Fruit fly (Drosophila melanogaster) whole organism, embryonic: ENCODE data around the gene dre4.
A peak's percentile ranks its signal among the peaks of the same experiment; 100 is the strongest.

Experiments
- Aef1 ChIP-seq: fragments of 200-800 bp; sonication (Bioruptor generic); IDR thresholded peaks from 3 replicates; pipeline ENCODE4 v1.3.6; 2022; ENCODE audit warnings: missing biosample characterization, missing genetic modification characterization
- Asciz ChIP-seq: fragments of 200-800 bp; sonication (Bioruptor generic); optimal IDR thresholded peaks from 2 replicates; lab custom pipeline; 2017; ENCODE audit warnings: missing biosample characterization, mild to moderate bottlenecking, missing genetic modification characterization, missing genetic modification reagents
- CG10431 ChIP-seq: fragments of 200-800 bp; sonication (Bioruptor generic); optimal IDR thresholded peaks from 3 replicates; lab custom pipeline; 2018; ENCODE audit warnings: missing biosample characterization, mild to moderate bottlenecking, missing genetic modification characterization
- CG14014 ChIP-seq: fragments of 200-800 bp; sonication (Bioruptor generic); IDR thresholded peaks from 2 replicates; pipeline ENCODE4 v1.3.6; 2022; ENCODE audit warnings: missing biosample characterization, missing genetic modification characterization
- CG17328 ChIP-seq: fragments of 200-800 bp; sonication (Bioruptor generic); IDR thresholded peaks from 2 replicates; pipeline ENCODE4 v1.3.6; 2022; ENCODE audit warnings: missing biosample characterization, missing genetic modification characterization
- CG17912 ChIP-seq: fragments of 200-800 bp; sonication (Bioruptor generic); optimal IDR thresholded peaks from 2 replicates; lab custom pipeline; 2018; ENCODE audit warnings: missing biosample characterization, mild to moderate bottlenecking, missing genetic modification characterization
- CG1792 ChIP-seq: fragments of 200-800 bp; sonication (Bioruptor generic); optimal IDR thresholded peaks from 2 replicates; lab custom pipeline; 2016; ENCODE audit warnings: missing biosample characterization, missing genetic modification characterization
- CG18011 ChIP-seq: fragments of 200-800 bp; sonication (Bioruptor generic); optimal IDR thresholded peaks from 2 replicates; lab custom pipeline; 2017; ENCODE audit warnings: missing biosample characterization, missing genetic modification characterization, mild to moderate bottlenecking, moderate library complexity, missing genotype
- CG18476 ChIP-seq: fragments of 200-800 bp; sonication (Bioruptor generic); optimal IDR thresholded peaks from 2 replicates; lab custom pipeline; 2016; ENCODE audit warnings: missing biosample characterization, mild to moderate bottlenecking, missing genetic modification characterization
- CG30431 ChIP-seq: fragments of 200-800 bp; sonication (Bioruptor generic); optimal IDR thresholded peaks from 2 replicates; lab custom pipeline; 2017; ENCODE audit warnings: missing biosample characterization, missing genetic modification characterization
- CG3163 ChIP-seq: fragments of 200-800 bp; sonication (Bioruptor generic); optimal IDR thresholded peaks from 3 replicates; lab custom pipeline; 2016; ENCODE audit warnings: missing biosample characterization, missing genetic modification characterization
- CG33213 ChIP-seq: fragments of 200-800 bp; sonication (Bioruptor generic); optimal IDR thresholded peaks from 3 replicates; lab custom pipeline; 2016; ENCODE audit warnings: missing biosample characterization, missing genetic modification characterization
- CG34224 ChIP-seq: fragments of 200-800 bp; sonication (Bioruptor generic); IDR thresholded peaks from 3 replicates; pipeline ENCODE4 v1.3.6; 2022; ENCODE audit warnings: missing biosample characterization, missing genetic modification characterization; ENCODE audit not compliant: partially characterized antibody
- CG4404 ChIP-seq: fragments of 200-800 bp; sonication (Bioruptor generic); IDR thresholded peaks from 2 replicates; pipeline ENCODE4 v1.3.6; 2022; ENCODE audit warnings: missing biosample characterization, missing genetic modification characterization
- CG6854 ChIP-seq: fragments of 200-800 bp; sonication (Bioruptor generic); optimal IDR thresholded peaks from 3 replicates; lab custom pipeline; 2017; ENCODE audit warnings: missing biosample characterization, mild to moderate bottlenecking, missing genetic modification characterization
- CG7786 ChIP-seq: fragments of 200-800 bp; sonication (Bioruptor generic); optimal IDR thresholded peaks from 2 replicates; lab custom pipeline; 2016; ENCODE audit warnings: missing biosample characterization, missing genetic modification characterization
- CG8290 ChIP-seq, 3 experiments: fragments of 200-800 bp; sonication (Bioruptor generic); optimal IDR thresholded peaks; 2 replicates each; lab custom pipeline; 2016 to 2019; ENCODE audit warnings: missing biosample characterization in 3 of 3, missing genetic modification characterization in 3 of 3, mild to moderate bottlenecking in 2 of 3, moderate library complexity in 1 of 3
- CrebB ChIP-seq: fragments of 200-800 bp; sonication (Bioruptor generic); optimal IDR thresholded peaks from 3 replicates; lab custom pipeline; 2018; ENCODE audit warnings: missing biosample characterization, mild to moderate bottlenecking, missing genetic modification characterization
- E2f1 ChIP-seq: fragments of 200-800 bp; sonication (Bioruptor generic); IDR thresholded peaks from 2 replicates; pipeline ENCODE4 v1.3.6; 2022; ENCODE audit warnings: missing biosample characterization, missing genetic modification characterization
- Ets97D ChIP-seq: fragments of 200-800 bp; sonication (Bioruptor generic); optimal IDR thresholded peaks from 3 replicates; lab custom pipeline; 2016; ENCODE audit warnings: missing biosample characterization, missing genetic modification characterization
- HLH4C ChIP-seq: fragments of 200-800 bp; sonication (Bioruptor generic); IDR thresholded peaks from 3 replicates; pipeline ENCODE4 v1.3.6; 2022; ENCODE audit warnings: missing biosample characterization, missing genetic modification characterization; ENCODE audit not compliant: partially characterized antibody
- MBD-R2 ChIP-seq: fragments of 200-800 bp; sonication (Bioruptor generic); IDR thresholded peaks from 2 replicates; pipeline ENCODE4 v1.3.6; 2022; ENCODE audit warnings: missing biosample characterization, missing genetic modification characterization
- Med ChIP-seq: fragments of 200-800 bp; sonication (Bioruptor generic); peaks from one replicate; lab custom pipeline; 2016; ENCODE audit warnings: missing biosample characterization, missing genetic modification characterization, mild to moderate bottlenecking, inconsistent platforms, moderate library complexity
- Mrtf ChIP-seq: fragments of 200-800 bp; sonication (Bioruptor generic); IDR thresholded peaks from 3 replicates; pipeline ENCODE4 v1.3.6; 2022; ENCODE audit warnings: missing biosample characterization, missing genetic modification characterization
- NFAT ChIP-seq: fragments of 200-800 bp; sonication (Bioruptor generic); IDR thresholded peaks from 2 replicates; pipeline ENCODE4 v1.3.6; 2022; ENCODE audit warnings: missing biosample characterization, missing genetic modification characterization
- Nf-YA ChIP-seq: fragments of 200-800 bp; sonication (Bioruptor generic); IDR thresholded peaks from 2 replicates; pipeline ENCODE4 v1.3.6; 2022; ENCODE audit warnings: missing biosample characterization, missing genetic modification characterization
- Sox102F ChIP-seq: fragments of 200-800 bp; sonication (Bioruptor generic); optimal IDR thresholded peaks from 2 replicates; lab custom pipeline; 2018; ENCODE audit warnings: missing biosample characterization, mild to moderate bottlenecking, missing genetic modification characterization, moderate library complexity
- Spps ChIP-seq: fragments of 200-800 bp; sonication (Bioruptor generic); optimal IDR thresholded peaks from 2 replicates; lab custom pipeline; 2018; ENCODE audit warnings: missing biosample characterization, mild to moderate bottlenecking, missing genetic modification characterization
- bab2 ChIP-seq: fragments of 200-800 bp; sonication (Bioruptor generic); optimal IDR thresholded peaks from 2 replicates; lab custom pipeline; 2016; ENCODE audit warnings: missing biosample characterization, missing genetic modification characterization
- bsh ChIP-seq, 2 experiments: fragments of 200-800 bp; sonication (Bioruptor generic); optimal IDR thresholded peaks; 2 replicates each; lab custom pipeline; 2017 to 2018; ENCODE audit warnings: mild to moderate bottlenecking in 2 of 2, missing biosample characterization in 2 of 2, missing genetic modification characterization in 2 of 2, moderate library complexity in 1 of 2
- btn ChIP-seq: fragments of 200-800 bp; sonication (Bioruptor generic); optimal IDR thresholded peaks from 2 replicates; lab custom pipeline; 2016; ENCODE audit warnings: missing biosample characterization, missing genetic modification characterization
- chn ChIP-seq: fragments of 200-800 bp; sonication (Bioruptor generic); optimal IDR thresholded peaks from 2 replicates; lab custom pipeline; 2016; ENCODE audit warnings: missing biosample characterization, missing genetic modification characterization
- disco-r ChIP-seq: fragments of 200-800 bp; sonication (Bioruptor generic); optimal IDR thresholded peaks from 2 replicates; lab custom pipeline; 2016; ENCODE audit warnings: missing biosample characterization, missing genetic modification characterization
- dysf ChIP-seq: fragments of 200-800 bp; sonication (Bioruptor generic); IDR thresholded peaks from 3 replicates; pipeline ENCODE4 v1.3.6; 2022; ENCODE audit warnings: missing biosample characterization, missing genetic modification characterization
- en ChIP-seq: fragments of 200-800 bp; sonication (Bioruptor generic); optimal IDR thresholded peaks from 2 replicates; lab custom pipeline; 2016; ENCODE audit warnings: missing biosample characterization, missing genetic modification characterization
- eyg ChIP-seq: fragments of 200-800 bp; sonication (Bioruptor generic); optimal IDR thresholded peaks from 3 replicates; lab custom pipeline; 2016; ENCODE audit warnings: missing biosample characterization, missing genetic modification characterization
- gce ChIP-seq: fragments of 200-800 bp; sonication (Bioruptor generic); IDR thresholded peaks from 3 replicates; pipeline ENCODE4 v1.3.6; 2022; ENCODE audit warnings: missing biosample characterization, missing genetic modification characterization
- gfzf ChIP-seq: fragments of 200-800 bp; sonication (Bioruptor generic); optimal IDR thresholded peaks from 2 replicates; lab custom pipeline; 2016; ENCODE audit warnings: missing biosample characterization, mild to moderate bottlenecking, missing genetic modification characterization, moderate library complexity
- grau ChIP-seq: fragments of 200-800 bp; optimal IDR thresholded peaks from 3 replicates; lab custom pipeline; 2019; ENCODE audit warnings: missing biosample characterization, mild to moderate bottlenecking, missing genetic modification characterization, moderate library complexity
- gro ChIP-seq: fragments of 200-800 bp; sonication (Bioruptor generic); optimal IDR thresholded peaks from 2 replicates; lab custom pipeline; 2016; ENCODE audit warnings: missing biosample characterization, missing genetic modification characterization
- h ChIP-seq: fragments of >200 bp; optimal IDR thresholded peaks from 2 replicates; lab custom pipeline; 2017
- inv ChIP-seq: fragments of 200-800 bp; sonication (Bioruptor generic); IDR thresholded peaks from 2 replicates; pipeline ENCODE4 v1.3.6; 2022; ENCODE audit warnings: missing biosample characterization, missing genetic modification characterization; ENCODE audit not compliant: partially characterized antibody
- jing ChIP-seq: fragments of 200-800 bp; sonication (Bioruptor generic); optimal IDR thresholded peaks from 2 replicates; lab custom pipeline; 2018; ENCODE audit warnings: missing biosample characterization, mild to moderate bottlenecking, missing genetic modification characterization
- nerfin-1 ChIP-seq: fragments of 200-800 bp; sonication (Bioruptor generic); optimal IDR thresholded peaks from 3 replicates; lab custom pipeline; 2019; ENCODE audit warnings: missing biosample characterization, mild to moderate bottlenecking, missing genetic modification characterization, moderate library complexity
- pb ChIP-seq: fragments of 200-800 bp; sonication (Bioruptor generic); optimal IDR thresholded peaks from 3 replicates; lab custom pipeline; 2016; ENCODE audit warnings: missing biosample characterization, missing genetic modification characterization
- pros ChIP-seq: fragments of 200-800 bp; sonication (Bioruptor generic); optimal IDR thresholded peaks from 3 replicates; lab custom pipeline; 2019; ENCODE audit warnings: missing biosample characterization, mild to moderate bottlenecking, missing genetic modification characterization, moderate library complexity
- run ChIP-seq: fragments of 200-800 bp; sonication (Bioruptor generic); optimal IDR thresholded peaks from 3 replicates; lab custom pipeline; 2018; ENCODE audit warnings: missing biosample characterization, mild to moderate bottlenecking, missing genetic modification characterization
- seq ChIP-seq: fragments of 200-800 bp; sonication (Bioruptor generic); IDR thresholded peaks from 2 replicates; pipeline ENCODE4 v1.3.6; 2022; ENCODE audit warnings: missing biosample characterization, missing genetic modification characterization
- toy ChIP-seq: fragments of 200-800 bp; sonication (Bioruptor generic); IDR thresholded peaks from 2 replicates; pipeline ENCODE4 v1.3.6; 2022; ENCODE audit warnings: missing biosample characterization, missing genetic modification characterization
- unc-4 ChIP-seq: fragments of 200-800 bp; sonication (Bioruptor generic); IDR thresholded peaks from 2 replicates; pipeline ENCODE4 v1.3.6; 2022; ENCODE audit warnings: missing biosample characterization, missing genetic modification characterization; ENCODE audit not compliant: partially characterized antibody
- wdn ChIP-seq: fragments of 200-800 bp; sonication (Bioruptor generic); IDR thresholded peaks from 2 replicates; pipeline ENCODE4 v1.3.6; 2022; ENCODE audit warnings: missing biosample characterization, missing genetic modification characterization
- zfh1 ChIP-seq: fragments of 200-800 bp; sonication (Bioruptor generic); IDR thresholded peaks from 3 replicates; pipeline ENCODE4 v1.3.6; 2022; ENCODE audit warnings: missing biosample characterization, missing genetic modification characterization

dre4 gene

DNA sequence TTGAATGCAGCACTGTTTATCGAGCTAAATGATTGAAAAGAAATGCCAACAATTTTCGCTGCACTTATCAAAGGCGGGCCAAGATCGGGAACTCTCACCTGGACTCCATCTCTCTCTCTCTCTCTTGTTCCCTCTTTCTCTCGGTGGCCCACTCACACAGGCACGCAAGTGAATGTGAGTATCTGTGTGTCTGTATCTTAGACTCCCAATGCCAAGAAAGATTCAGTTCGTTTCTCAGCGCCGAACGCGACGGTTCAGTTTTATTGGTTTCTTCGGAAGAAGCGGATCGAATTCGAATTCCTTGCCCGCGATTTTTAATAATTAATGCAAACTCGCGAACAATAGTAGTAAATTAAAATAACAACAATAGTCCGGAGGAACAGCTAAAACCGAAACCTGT lies 9.3 kb upstream of the dre4 start, which contains the start of gene Tmhs (continued):
- TF ChIP-seq CG34224 (GFP tag; lab: Robert Waterston, UW), result peak; percentile 33; the same call in 2 of the 3 replicates
- no peak for TF ChIP-seq toy (GFP tag; lab: Robert Waterston, UW)
- no peak for TF ChIP-seq MBD-R2
- no peak for TF ChIP-seq grau (tag; lab: Kevin White, UChicago)
- TF ChIP-seq Spps (tag; lab: Kevin White, UChicago), result no peak
- no peak for TF ChIP-seq CG17328 (GFP tag; lab: Robert Waterston, UW)
- no peak for TF ChIP-seq CG1792 (GFP tag; lab: Kevin White, UChicago)
- no peak for TF ChIP-seq NFAT (GFP tag; lab: Robert Waterston, UW)
- no peak for TF ChIP-seq CG18011
- no peak for TF ChIP-seq Aef1
- TF ChIP-seq CG6854 (GFP tag; lab: Kevin White, UChicago), result no peak
- TF ChIP-seq run, result no peak
- no peak for TF ChIP-seq dysf (GFP tag; lab: Robert Waterston, UW)
- TF ChIP-seq wdn (GFP tag; lab: Robert Waterston, UW), result no peak
- no peak for TF ChIP-seq CG10431
- TF ChIP-seq bab2, result no peak
- no peak for TF ChIP-seq h (lab: Kevin White, UChicago)
- TF ChIP-seq disco-r, result no peak
- no peak for TF ChIP-seq E2f1 (GFP tag; lab: Robert Waterston, UW)
- no peak for TF ChIP-seq HLH4C (GFP tag; lab: Robert Waterston, UW)
- TF ChIP-seq CG17912 (GFP tag; lab: Kevin White, UChicago), result no peak
- no peak for TF ChIP-seq CrebB
- no peak for TF ChIP-seq unc-4 (GFP tag; lab: Robert Waterston, UW)
- TF ChIP-seq btn (GFP tag; lab: Kevin White, UChicago), result no peak
- TF ChIP-seq Ets97D (GFP tag; lab: Kevin White, UChicago), result no peak
- peak; percentile 94 for TF ChIP-seq pros (GFP tag; lab: Kevin White, UChicago)
- no peak for TF ChIP-seq CG14014 (GFP tag; lab: Robert Waterston, UW)
- TF ChIP-seq en (GFP tag; lab: Kevin White, UChicago), result no peak
- no peak for TF ChIP-seq CG30431 (GFP tag; lab: Kevin White, UChicago)
- no peak for TF ChIP-seq CG33213 (GFP tag; lab: Kevin White, UChicago)
- TF ChIP-seq Asciz (GFP tag; lab: Kevin White, UChicago), result no peak
- no peak for TF ChIP-seq CG8290 (GFP tag; optimal IDR thresholded peaks at IDR 0.05; lab: Kevin White, UChicago)
- TF ChIP-seq CG8290 (tag; optimal IDR thresholded peaks at IDR 0.05; lab: Kevin White, UChicago), result peak in 1 of 2 experiments; percentile 20
- no peak for TF ChIP-seq chn (GFP tag; lab: Kevin White, UChicago)
- no peak for TF ChIP-seq CG4404
- no peak for TF ChIP-seq jing (GFP tag; lab: Kevin White, UChicago)
- no peak for TF ChIP-seq Sox102F
- TF ChIP-seq Med (GFP tag; lab: Kevin White, UChicago), result peak; percentile 43
- no peak for TF ChIP-seq Nf-YA
- no peak for TF ChIP-seq eyg
- TF ChIP-seq seq (GFP tag; lab: Robert Waterston, UW), result no peak
- TF ChIP-seq pb, result no peak
- TF ChIP-seq gfzf (GFP tag; lab: Kevin White, UChicago), result no peak
- TF ChIP-seq CG7786, result no peak
- TF ChIP-seq nerfin-1 (tag; lab: Kevin White, UChicago), result no peak
- TF ChIP-seq Mrtf (GFP tag; lab: Robert Waterston, UW), result no peak
- no peak for TF ChIP-seq CG18476 (GFP tag; lab: Kevin White, UChicago)
- TF ChIP-seq zfh1, result no peak
- no peak for TF ChIP-seq inv (GFP tag; lab: Robert Waterston, UW)
- TF ChIP-seq bsh (GFP tag; optimal IDR thresholded peaks at IDR 0.05; lab: Kevin White, UChicago), result no peak
- no peak for TF ChIP-seq gce (GFP tag; lab: Robert Waterston, UW)
- TF ChIP-seq CG3163 (GFP tag; lab: Kevin White, UChicago), result no peak
- no peak for TF ChIP-seq gro (GFP tag; lab: Kevin White, UChicago)
